Worm (Caenorhabditis elegans): Measurements from ENCODE around the gene K07F5.14.

K07F5.14 gene

ce11 chrIV:9873837-9874236 is 11.8 kb downstream of the K07F5.14 start (continued):
- TF ChIP-seq ces-1 (GFP tag; optimal IDR thresholded peaks at IDR 0.05) = no peak
- TF ChIP-seq fkh-10 (GFP tag; optimal IDR thresholded peaks at IDR 0.05) = no peak
- TF ChIP-seq aha-1 (tag; optimal IDR thresholded peaks at IDR 0.05) = no peak
- TF ChIP-seq ztf-11 (tag; optimal IDR thresholded peaks at IDR 0.05) = no peak
- no peak for TF ChIP-seq ceh-63 (GFP tag; optimal IDR thresholded peaks at IDR 0.05)
- TF ChIP-seq pqm-1 (tag; optimal IDR thresholded peaks at IDR 0.05) = no peak
- TF ChIP-seq nhr-47 (tag; optimal IDR thresholded peaks at IDR 0.05) = peak; percentile 38
- TF ChIP-seq ceh-82 (tag; optimal IDR thresholded peaks at IDR 0.05) = peak in 2 of 3 experiments; percentile 26 to 40
- TF ChIP-seq nhr-76 (tag; optimal IDR thresholded peaks at IDR 0.05) = no peak
- no peak for TF ChIP-seq C16A3.4 (tag; optimal IDR thresholded peaks at IDR 0.05)
- TF ChIP-seq rnt-1 (tag; optimal IDR thresholded peaks at IDR 0.05) = peak; percentile 49
- no peak for TF ChIP-seq egl-27 (tag; optimal IDR thresholded peaks at IDR 0.05)
- no peak for TF ChIP-seq nhr-237 (tag; optimal IDR thresholded peaks at IDR 0.05)
- no peak for TF ChIP-seq sox-4 (tag; optimal IDR thresholded peaks at IDR 0.05)
- peak; percentile 86 for TF ChIP-seq nhr-85 (tag)
- no peak for TF ChIP-seq hlh-17 (GFP tag; optimal IDR thresholded peaks at IDR 0.05; ENCODE audit: borderline replicate concordance)
- no peak for TF ChIP-seq sptf-1 (tag; optimal IDR thresholded peaks at IDR 0.05)
- TF ChIP-seq mef-2 (tag; optimal IDR thresholded peaks at IDR 0.05) = no peak
- no peak for TF ChIP-seq egl-13 (tag; optimal IDR thresholded peaks at IDR 0.05)
- no peak for TF ChIP-seq unc-130 (tag; optimal IDR thresholded peaks at IDR 0.05)
- peak; percentile 52 to 66 for TF ChIP-seq lsy-2 (tag; optimal IDR thresholded peaks at IDR 0.05)
- TF ChIP-seq nhr-90 (tag; optimal IDR thresholded peaks at IDR 0.05; ENCODE audit: poor library complexity) = no peak
- TF ChIP-seq ceh-88 (GFP tag; IDR thresholded peaks at IDR 0.05) = no peak
- TF ChIP-seq pax-3 (tag; optimal IDR thresholded peaks at IDR 0.05) = no peak
- peak; percentile 39 for TF ChIP-seq tbx-2 (tag; optimal IDR thresholded peaks at IDR 0.05)
- no peak for TF ChIP-seq hlh-4 (tag; optimal IDR thresholded peaks at IDR 0.05)
- no peak for TF ChIP-seq F16B12.6 (tag; optimal IDR thresholded peaks at IDR 0.05)
- TF ChIP-seq ceh-90 (tag; optimal IDR thresholded peaks at IDR 0.05) = no peak
- TF ChIP-seq lin-35 (GFP tag; optimal IDR thresholded peaks at IDR 0.05) = peak; percentile 43 to 60
- no peak for TF ChIP-seq ets-5 (GFP tag; IDR thresholded peaks at IDR 0.05)
- no peak for TF ChIP-seq unc-30 (tag; optimal IDR thresholded peaks at IDR 0.05)
- TF ChIP-seq skn-1 (tag; optimal IDR thresholded peaks at IDR 0.05) = no peak
- TF ChIP-seq nhr-11 (tag; optimal IDR thresholded peaks at IDR 0.05) = no peak
- peak; percentile 39 for TF ChIP-seq swsn-7 (tag; optimal IDR thresholded peaks at IDR 0.05)
- no peak for TF ChIP-seq tlp-1 (tag; optimal IDR thresholded peaks at IDR 0.05)
- peak; percentile 7 for TF ChIP-seq dsc-1 (tag; optimal IDR thresholded peaks at IDR 0.05)
- TF ChIP-seq fkh-4 (tag; optimal IDR thresholded peaks at IDR 0.05; ENCODE audit: borderline replicate concordance) = no peak
- no peak for TF ChIP-seq C34B4.2 (tag; optimal IDR thresholded peaks at IDR 0.05)
- peak in 2 of 3 experiments; percentile 10 to 38 for TF ChIP-seq dpl-1 (GFP tag; optimal IDR thresholded peaks at IDR 0.05)
- peak in 1 of 6 experiments; percentile 6 for TF ChIP-seq elt-3 (tag; optimal IDR thresholded peaks at IDR 0.05)
- no peak for TF ChIP-seq isw-1 (GFP tag; IDR thresholded peaks at IDR 0.05)
- TF ChIP-seq sup-37 (GFP tag; optimal IDR thresholded peaks at IDR 0.05) = no peak
- TF ChIP-seq nhr-19 (GFP tag; conservative IDR thresholded peaks at IDR 0.05) = peak; percentile 27
- TF ChIP-seq nhr-28 (tag; optimal IDR thresholded peaks at IDR 0.05) = no peak
- TF ChIP-seq zip-4 (GFP tag; optimal IDR thresholded peaks at IDR 0.05) = no peak
- peak; percentile 86 for TF ChIP-seq lin-14 (GFP tag; optimal IDR thresholded peaks at IDR 0.05)
- TF ChIP-seq efl-3 (GFP tag; optimal IDR thresholded peaks at IDR 0.05) = no peak
- no peak for TF ChIP-seq ceh-8 (GFP tag; optimal IDR thresholded peaks at IDR 0.05)
- no peak for TF ChIP-seq mab-9 (GFP tag; IDR thresholded peaks at IDR 0.05)
- no peak for TF ChIP-seq alr-1 (tag; optimal IDR thresholded peaks at IDR 0.05; ENCODE audit: borderline replicate concordance)
- TF ChIP-seq hpl-2 (GFP tag; optimal IDR thresholded peaks at IDR 0.05) = no peak
- TF ChIP-seq lir-3 (tag; optimal IDR thresholded peaks at IDR 0.05; ENCODE audit: poor library complexity) = peak; percentile 24
- TF ChIP-seq lin-13 (GFP tag; optimal IDR thresholded peaks at IDR 0.05) = no peak

All from whole organism, L1 larva.